Worm (Caenorhabditis elegans): ENCODE results near the gene ZK757.10.

Gene ZK757.10

DNA sequence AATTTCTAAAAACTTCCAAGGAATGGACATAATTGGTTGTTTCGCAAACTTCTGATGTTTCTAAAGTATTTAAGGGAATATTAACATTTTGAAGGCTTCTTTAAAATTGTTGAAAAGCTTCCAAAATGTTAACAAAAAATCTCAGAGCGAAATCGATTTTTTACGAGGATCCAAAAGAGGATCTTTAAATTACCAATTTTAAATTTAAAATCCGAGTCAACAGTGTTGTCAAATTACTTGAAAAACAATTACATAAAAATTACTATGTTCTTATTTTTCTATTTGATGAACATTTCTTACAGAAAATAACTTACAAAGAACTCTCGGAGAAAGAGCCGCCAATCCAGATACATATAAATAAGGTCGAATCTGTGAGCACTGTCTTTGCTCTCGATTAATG, at the start of gene ZK757.10:
Gene ZK757.10 (plus strand): TSS at position 301 of the 400 bp plus-strand sequence.
- TF ChIP-seq unc-62 (GFP tag; optimal IDR thresholded peaks at IDR 0.05 in 1 of 2) (no peak), unc-62 (tag; optimal IDR thresholded peaks at IDR 0.05) (no peak), jun-1 (tag; optimal IDR thresholded peaks at IDR 0.05) (no peak), Y5F2A.4 (GFP tag; optimal IDR thresholded peaks at IDR 0.05) (no peak), ceh-32 (tag; optimal IDR thresholded peaks at IDR 0.05; ENCODE audit: poor library complexity) (no peak), hmg-1.1 (GFP tag; IDR thresholded peaks at IDR 0.05) (no peak), F37D6.2 (tag; optimal IDR thresholded peaks at IDR 0.05) (no peak), hlh-11 (tag; optimal IDR thresholded peaks at IDR 0.05) (no peak), unc-130 (GFP tag; optimal IDR thresholded peaks at IDR 0.05) (no peak), zfp-2 (tag; optimal IDR thresholded peaks at IDR 0.05) (no peak)

DNA sequence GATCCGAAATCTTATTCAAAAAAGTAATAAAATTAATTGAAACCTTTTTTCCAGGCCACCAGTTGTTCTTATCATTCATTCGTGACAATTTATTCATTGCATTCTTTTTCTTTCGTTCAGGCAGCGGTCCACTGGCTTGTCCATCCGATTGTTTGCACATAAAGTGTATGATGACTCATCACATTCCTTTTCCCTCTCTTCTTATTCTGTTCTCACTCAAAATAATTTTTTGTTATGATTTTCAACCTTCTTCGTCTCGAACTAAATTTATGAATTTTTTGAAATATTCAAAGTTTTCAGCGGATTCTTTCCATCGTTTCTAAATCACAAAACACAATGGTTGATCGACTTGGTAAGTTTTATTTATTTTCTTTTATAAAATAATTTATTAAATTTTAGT, 46.5 kb upstream of the ZK757.10 start, which contains the start of gene ZK632.12:
Gene ZK632.12 (plus strand): TSS at position 301 of the 400 bp plus-strand sequence.
- TF ChIP-seq nhr-237 (tag; optimal IDR thresholded peaks at IDR 0.05), result no peak
- peak; percentile 48 for TF ChIP-seq nhr-6 (tag; optimal IDR thresholded peaks at IDR 0.05)
- TF ChIP-seq aha-1 (tag), result peak; percentile 33
- peak in 1 of 2 experiments; percentile 15 for TF ChIP-seq lsy-2 (tag; optimal IDR thresholded peaks at IDR 0.05)
- TF ChIP-seq fos-1 (tag; optimal IDR thresholded peaks at IDR 0.05), result no peak
- no peak for TF ChIP-seq dmd-6 (GFP tag; IDR thresholded peaks at IDR 0.05)
- peak; percentile 19 for TF ChIP-seq dve-1 (tag; optimal IDR thresholded peaks at IDR 0.05; ENCODE audit: insufficient read depth)
- no peak for TF ChIP-seq nhr-42 (GFP tag; IDR thresholded peaks at IDR 0.05)
- no peak for TF ChIP-seq snpc-1.2 (GFP tag; IDR thresholded peaks at IDR 0.05)
- TF ChIP-seq mes-2 (tag; optimal IDR thresholded peaks at IDR 0.05; ENCODE audit: poor library complexity, severe bottlenecking), result no peak
- TF ChIP-seq pha-4 (GFP tag; IDR thresholded peaks at IDR 0.05), result no peak
- TF ChIP-seq pha-4 (tag; optimal IDR thresholded peaks at IDR 0.05), result peak; percentile 20
- TF ChIP-seq set-16 (GFP tag; IDR thresholded peaks at IDR 0.05), result no peak

DNA sequence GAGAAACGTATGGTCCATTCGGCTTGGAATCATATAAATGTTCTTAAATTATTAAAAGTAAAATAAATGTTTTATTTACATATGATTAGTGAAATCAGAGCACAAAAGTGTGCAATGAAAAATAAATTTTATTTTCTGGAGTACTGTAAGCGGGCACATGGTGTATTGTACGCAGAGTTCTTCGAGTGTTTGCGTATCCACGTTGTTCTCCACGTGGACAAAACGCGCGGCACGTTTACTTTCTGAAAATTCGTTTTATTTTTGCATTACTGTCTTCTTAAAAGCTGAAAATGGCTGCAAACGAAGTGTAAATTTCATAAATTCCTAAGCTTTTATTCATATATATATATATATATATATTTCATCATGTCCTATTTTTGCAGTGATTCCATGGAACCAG, 44.5 kb upstream of the ZK757.10 start:
- TF ChIP-seq lin-38 (GFP tag; IDR thresholded peaks at IDR 0.05) (peak; percentile 42), unc-130 (GFP tag; optimal IDR thresholded peaks at IDR 0.05) (peak; percentile 2), Y48G9A.11 (GFP tag; IDR thresholded peaks at IDR 0.05) (no peak)

DNA sequence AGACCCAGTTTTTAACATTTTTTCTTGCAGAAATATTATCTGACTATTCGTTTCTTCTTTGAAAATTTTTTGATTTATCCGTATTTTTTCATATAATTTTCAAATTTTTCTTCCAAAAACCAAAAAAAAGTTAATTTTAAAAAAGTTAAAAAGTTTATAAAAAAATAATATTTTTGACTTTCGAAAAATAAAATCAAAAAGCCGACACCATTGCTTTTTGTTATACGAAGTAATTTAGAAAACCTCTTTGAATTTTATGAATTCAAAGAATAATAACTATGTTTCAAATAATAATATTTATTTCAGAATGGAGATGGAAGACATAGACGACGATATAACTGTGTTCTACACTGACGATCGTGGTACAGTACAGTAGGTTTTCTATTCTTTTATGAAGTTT, 42.2 kb upstream of the ZK757.10 start, which contains the start of gene K11H3.8:
Gene K11H3.8 (plus strand): TSS at position 301 of the 400 bp plus-strand sequence.
- no peak for TF ChIP-seq fkh-10 (GFP tag; optimal IDR thresholded peaks at IDR 0.05)
- no peak for TF ChIP-seq php-3 (GFP tag; IDR thresholded peaks at IDR 0.05)
- no peak for TF ChIP-seq nhr-28 (tag; optimal IDR thresholded peaks at IDR 0.05)
- TF ChIP-seq madf-9 (GFP tag; conservative IDR thresholded peaks at IDR 0.05), result no peak
- TF ChIP-seq pha-4 (GFP tag; IDR thresholded peaks at IDR 0.05), result no peak
- TF ChIP-seq pha-4 (tag; optimal IDR thresholded peaks at IDR 0.05), result no peak
- no peak for TF ChIP-seq lir-3 (tag; optimal IDR thresholded peaks at IDR 0.05)
- TF ChIP-seq lsy-2 (tag; optimal IDR thresholded peaks at IDR 0.05), result no peak
- no peak for TF ChIP-seq ztf-7 (tag; optimal IDR thresholded peaks at IDR 0.05)
- TF ChIP-seq F49E8.2 (tag; optimal IDR thresholded peaks at IDR 0.05; ENCODE audit: borderline replicate concordance), result no peak

DNA sequence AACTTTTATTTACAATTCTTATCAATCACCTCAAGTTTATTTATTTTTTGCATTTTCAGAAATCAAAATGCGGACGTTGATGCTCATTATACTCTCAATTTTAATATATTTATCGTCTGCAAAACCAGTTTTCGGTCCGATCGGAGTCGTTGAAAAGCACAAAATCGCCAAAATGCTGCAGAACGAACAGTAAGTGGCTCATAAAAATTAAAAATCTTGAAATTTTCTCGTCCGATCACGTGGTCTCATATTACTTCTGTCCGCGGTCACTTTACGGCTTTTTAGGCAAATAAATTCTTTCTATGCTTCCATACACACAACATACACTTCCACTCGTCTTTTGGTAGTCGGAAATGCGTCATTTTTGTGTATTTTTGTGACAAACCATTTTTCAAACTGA, 33.3 kb upstream of the ZK757.10 start, which contains the start of gene K11H3.5:
Gene K11H3.5 (plus strand): TSS at position 54 of the 400 bp plus-strand sequence.
- TF ChIP-seq daf-19 (GFP tag; conservative IDR thresholded peaks at IDR 0.05), result no peak
- TF ChIP-seq aha-1 (tag), result peak; percentile 68
- TF ChIP-seq vab-7 (GFP tag; IDR thresholded peaks at IDR 0.05), result no peak
- no peak for TF ChIP-seq daf-16 (GFP tag; optimal IDR thresholded peaks at IDR 0.05)
- peak; percentile 2 for TF ChIP-seq daf-16 (tag; optimal IDR thresholded peaks at IDR 0.05)
- TF ChIP-seq nhr-28 (tag; optimal IDR thresholded peaks at IDR 0.05), result peak; percentile 35
